Fruit fly (Drosophila melanogaster) whole organism: ENCODE results near the gene Dpm3.

ENCODE experiments used
- CG8478 ChIP-seq: fragments of >200 bp; optimal IDR thresholded peaks from 2 replicates; lab custom pipeline; 2018; ENCODE audit warnings: inconsistent platforms
- Dll ChIP-seq: fragments of >200 bp; optimal IDR thresholded peaks from 2 replicates; lab custom pipeline; 2017
- EcR ChIP-seq, 2 experiments: fragments of >200 bp; optimal IDR thresholded peaks; 2 replicates each; lab custom pipeline; 2017; ENCODE audit warnings: missing biosample characterization in 2 of 2, missing genetic modification characterization in 2 of 2, missing genetic modification reagents in 2 of 2
- pan ChIP-seq: fragments of >200 bp; optimal IDR thresholded peaks from 2 replicates; lab custom pipeline; 2017
- psq ChIP-seq: fragments of >200 bp; optimal IDR thresholded peaks from 2 replicates; lab custom pipeline; 2017

- TF ChIP-seq EcR (GFP tag; optimal IDR thresholded peaks at IDR 0.05; lab: Kevin White, UChicago) (no peak), psq (lab: Kevin White, UChicago) (no peak), pan (lab: Kevin White, UChicago) (no peak), Dll (lab: Kevin White, UChicago) (no peak), CG8478 (lab: Kevin White, UChicago) (no peak)
Observed at dm6 chr3R:13417067-13417595, 14.3 kb upstream of the Dpm3 start.
